Fruit fly (Drosophila melanogaster) whole organism, adult: Measurements from ENCODE around the gene Klc.

ENCODE experiments used
- Crg-1 ChIP-seq: fragments of 200-800 bp; sonication (Bioruptor generic); optimal IDR thresholded peaks from 2 replicates; lab custom pipeline; 2016; ENCODE audit warnings: missing biosample characterization, missing genetic modification characterization
- toe ChIP-seq: fragments of 200-800 bp; sonication (Bioruptor generic); optimal IDR thresholded peaks from 2 replicates; lab custom pipeline; 2016; ENCODE audit warnings: missing biosample characterization, missing genetic modification characterization

dm6 chr3L:12716661-12717060 is 33.2 kb downstream of the Klc start:
- TF ChIP-seq Crg-1 (GFP tag; lab: Kevin White, UChicago) (no peak), toe (no peak)
